Worm (Caenorhabditis elegans) whole organism, L1 larva: ENCODE measurements around the gene cest-6.

Source experiments
- C34B4.2 ChIP-seq: sonication (generic microtip); optimal IDR thresholded peaks from 2 replicates; lab custom pipeline; 2017; ENCODE audit warnings: mild to moderate bottlenecking, missing genetic modification characterization, missing compliant biosample characterization
- F16B12.6 ChIP-seq: fragments of 150-350 bp; optimal IDR thresholded peaks from 2 replicates; lab custom pipeline; 2014; ENCODE audit warnings: missing biosample characterization, missing genetic modification characterization
- ama-1 ChIP-seq: fragments of 150-350 bp; optimal IDR thresholded peaks from 2 replicates; lab custom pipeline; 2014
- blmp-1 ChIP-seq: fragments of 150-350 bp; optimal IDR thresholded peaks from 2 replicates; lab custom pipeline; 2014; ENCODE audit warnings: missing biosample characterization, missing genetic modification characterization
- ceh-63 ChIP-seq: fragments of 200-800 bp; sonication (Bioruptor generic); optimal IDR thresholded peaks from 2 replicates; lab custom pipeline; 2018; ENCODE audit warnings: mild to moderate bottlenecking, missing genetic modification characterization, missing compliant biosample characterization
- ceh-82 ChIP-seq, 3 experiments: fragments of 150-350 bp in 1 of 3; sonication (generic microtip) in 2 of 3; optimal IDR thresholded peaks; 2 replicates each; lab custom pipeline; 2014 to 2017; ENCODE audit warnings: missing biosample characterization in 3 of 3, missing genetic modification characterization in 3 of 3
- ceh-88 ChIP-seq: fragments of 200-800 bp; sonication (Bioruptor generic); IDR thresholded peaks from 2 replicates; pipeline ENCODE4 v1.3.6; 2022; ENCODE audit warnings: missing genetic modification characterization, missing compliant biosample characterization
- efl-1 ChIP-seq, 4 experiments: fragments of 150-350 bp; optimal IDR thresholded peaks in 3 of 4; peaks in 1 of 4; 1 replicate in 1 of 4; 2 replicates in 3 of 4; lab custom pipeline; 2014; ENCODE audit warnings: missing biosample characterization in 2 of 4, missing genetic modification characterization in 2 of 4, missing genetic modification reagents in 2 of 4
- efl-3 ChIP-seq: fragments of 200-800 bp; sonication (Bioruptor generic); optimal IDR thresholded peaks from 2 replicates; lab custom pipeline; 2018; ENCODE audit warnings: mild to moderate bottlenecking, missing genetic modification characterization, missing compliant biosample characterization
- egl-13 ChIP-seq: sonication (generic microtip); optimal IDR thresholded peaks from 2 replicates; lab custom pipeline; 2016; ENCODE audit warnings: missing genotype, missing genetic modification reagents, missing genetic modification characterization, missing compliant biosample characterization
- egl-27 ChIP-seq, 2 experiments: fragments of 150-350 bp in 1 of 2; sonication (generic microtip); optimal IDR thresholded peaks; 3 replicates each; lab custom pipeline; 2017 to 2018; ENCODE audit warnings: missing biosample characterization in 2 of 2, missing genetic modification characterization in 2 of 2, missing genetic modification reagents in 2 of 2
- elt-2 ChIP-seq: sonication (generic microtip); optimal IDR thresholded peaks from 2 replicates; lab custom pipeline; 2016; ENCODE audit warnings: missing genetic modification characterization, mild to moderate bottlenecking, inconsistent platforms, missing compliant biosample characterization, missing genetic modification reagents
- elt-3 ChIP-seq, 6 experiments: fragments of 150-350 bp in 1 of 6; sonication (generic microtip); optimal IDR thresholded peaks; 2 replicates each; lab custom pipeline; 2017 to 2018; ENCODE audit warnings: missing biosample characterization in 6 of 6, missing genetic modification characterization in 6 of 6, inconsistent platforms in 1 of 6
- ets-5 ChIP-seq: fragments of 200-800 bp; sonication (Bioruptor generic); IDR thresholded peaks from 2 replicates; pipeline ENCODE4 v1.3.6; 2022; ENCODE audit warnings: missing genetic modification characterization, missing compliant biosample characterization
- fkh-10 ChIP-seq: sonication (generic microtip); optimal IDR thresholded peaks from 2 replicates; lab custom pipeline; 2017; ENCODE audit warnings: missing biosample characterization, missing genetic modification reagents, missing genetic modification characterization
- grh-1 ChIP-seq: fragments of 200-800 bp; sonication (Bioruptor generic); IDR thresholded peaks from 2 replicates; pipeline ENCODE4 v1.3.6; 2022; ENCODE audit warnings: missing genetic modification reagents, missing genetic modification characterization, missing compliant biosample characterization
- hlh-17 ChIP-seq: fragments of 200-800 bp; sonication (Bioruptor generic); optimal IDR thresholded peaks from 2 replicates; lab custom pipeline; 2018; ENCODE audit warnings: missing genetic modification characterization, mild to moderate bottlenecking, missing compliant biosample characterization, moderate library complexity, borderline replicate concordance
- hlh-4 ChIP-seq: sonication (generic microtip); optimal IDR thresholded peaks from 2 replicates; lab custom pipeline; 2016; ENCODE audit warnings: mild to moderate bottlenecking, missing genetic modification characterization, missing compliant biosample characterization
- isw-1 ChIP-seq: fragments of 200-800 bp; sonication (Bioruptor generic); IDR thresholded peaks from 2 replicates; pipeline ENCODE4 v1.3.6; 2022; ENCODE audit warnings: missing genetic modification characterization, missing compliant biosample characterization
- jun-1 ChIP-seq: fragments of 150-350 bp; optimal IDR thresholded peaks from 2 replicates; lab custom pipeline; 2014; ENCODE audit warnings: missing biosample characterization, missing genetic modification reagents, missing genetic modification characterization
- lin-13 ChIP-seq: fragments of 150-350 bp; optimal IDR thresholded peaks from 2 replicates; lab custom pipeline; 2014; ENCODE audit warnings: missing biosample characterization, missing genetic modification reagents, missing genetic modification characterization
- lin-14 ChIP-seq: fragments of 200-800 bp; sonication (Bioruptor generic); optimal IDR thresholded peaks from 2 replicates; lab custom pipeline; 2018; ENCODE audit warnings: mild to moderate bottlenecking, missing genetic modification characterization, moderate library complexity, missing compliant biosample characterization
- lin-15B ChIP-seq: fragments of 150-350 bp; sonication (generic microtip); optimal IDR thresholded peaks from 3 replicates; lab custom pipeline; 2014; ENCODE audit warnings: missing biosample characterization, missing genetic modification characterization
- lin-39 ChIP-seq: fragments of 150-350 bp; optimal IDR thresholded peaks from 2 replicates; lab custom pipeline; 2014; ENCODE audit warnings: missing biosample characterization, missing genetic modification reagents, missing genetic modification characterization
- lir-3 ChIP-seq: sonication (generic microtip); optimal IDR thresholded peaks from 2 replicates; lab custom pipeline; 2016; ENCODE audit warnings: mild to moderate bottlenecking, missing genetic modification characterization, moderate library complexity, missing compliant biosample characterization; ENCODE audit not compliant: poor library complexity
- mab-9 ChIP-seq: fragments of 200-800 bp; sonication (Bioruptor generic); IDR thresholded peaks from 2 replicates; pipeline ENCODE4 v1.3.6; 2022; ENCODE audit warnings: missing genetic modification reagents, missing genetic modification characterization, missing compliant biosample characterization
- mef-2 ChIP-seq: fragments of 150-350 bp; optimal IDR thresholded peaks from 2 replicates; lab custom pipeline; 2014; ENCODE audit warnings: missing biosample characterization, missing genetic modification characterization
- nhr-12 ChIP-seq: sonication (generic microtip); optimal IDR thresholded peaks from 2 replicates; lab custom pipeline; 2017; ENCODE audit warnings: missing biosample characterization, missing genetic modification characterization
- nhr-19 ChIP-seq: fragments of 200-800 bp; sonication (Bioruptor generic); conservative IDR thresholded peaks from 2 replicates; pipeline ENCODE4 v1.3.6; 2022; ENCODE audit warnings: missing genetic modification characterization, missing compliant biosample characterization
- nhr-20 ChIP-seq: sonication (generic microtip); optimal IDR thresholded peaks from 2 replicates; lab custom pipeline; 2016; ENCODE audit warnings: mild to moderate bottlenecking, missing genetic modification characterization, missing compliant biosample characterization
- nhr-28 ChIP-seq: fragments of 150-350 bp; optimal IDR thresholded peaks from 2 replicates; lab custom pipeline; 2014; ENCODE audit warnings: missing biosample characterization, missing genetic modification characterization
- nhr-71 ChIP-seq: sonication (generic microtip); optimal IDR thresholded peaks from 2 replicates; lab custom pipeline; 2016; ENCODE audit warnings: mild to moderate bottlenecking, missing genetic modification characterization, moderate library complexity, missing compliant biosample characterization
- nhr-76 ChIP-seq: sonication (generic microtip); optimal IDR thresholded peaks from 2 replicates; lab custom pipeline; 2017; ENCODE audit warnings: missing biosample characterization, missing genetic modification characterization
- nhr-85 ChIP-seq: sonication (generic microtip); peaks from one replicate; lab custom pipeline; 2016; ENCODE audit warnings: missing genetic modification characterization, inconsistent platforms, missing compliant biosample characterization
- nhr-90 ChIP-seq: sonication (generic microtip); optimal IDR thresholded peaks from 2 replicates; lab custom pipeline; 2016; ENCODE audit warnings: mild to moderate bottlenecking, missing genetic modification characterization, missing compliant biosample characterization; ENCODE audit not compliant: poor library complexity
- pag-3 ChIP-seq: sonication (generic microtip); optimal IDR thresholded peaks from 2 replicates; lab custom pipeline; 2017; ENCODE audit warnings: missing genetic modification characterization, mild to moderate bottlenecking, missing compliant biosample characterization, antibody characterized with exemption, borderline replicate concordance; ENCODE audit not compliant: insufficient read depth
- pax-3 ChIP-seq: fragments of 200-800 bp; sonication (Bioruptor generic); optimal IDR thresholded peaks from 2 replicates; lab custom pipeline; 2018; ENCODE audit warnings: mild to moderate bottlenecking, missing genetic modification characterization, moderate library complexity, missing compliant biosample characterization
- rnt-1 ChIP-seq: sonication (generic microtip); optimal IDR thresholded peaks from 2 replicates; lab custom pipeline; 2016; ENCODE audit warnings: mild to moderate bottlenecking, missing genetic modification characterization, moderate library complexity, missing compliant biosample characterization
- skn-1 ChIP-seq: fragments of 150-350 bp; optimal IDR thresholded peaks from 2 replicates; lab custom pipeline; 2014; ENCODE audit warnings: missing biosample characterization, missing genetic modification characterization
- unc-130 ChIP-seq: fragments of 150-350 bp; optimal IDR thresholded peaks from 2 replicates; lab custom pipeline; 2017; ENCODE audit warnings: missing biosample characterization, missing genetic modification characterization, inconsistent platforms
- unc-30 ChIP-seq: sonication (generic microtip); optimal IDR thresholded peaks from 2 replicates; lab custom pipeline; 2017; ENCODE audit warnings: missing biosample characterization, missing genetic modification characterization
- unc-62 ChIP-seq: fragments of 150-350 bp; optimal IDR thresholded peaks from 2 replicates; lab custom pipeline; 2014; ENCODE audit warnings: missing biosample characterization, missing genetic modification reagents, missing genetic modification characterization
- unc-98 ChIP-seq: fragments of 200-800 bp; sonication (Bioruptor generic); IDR thresholded peaks from 2 replicates; pipeline ENCODE4 v1.3.6; 2022; ENCODE audit warnings: missing genetic modification characterization, missing compliant biosample characterization
- xbp-1 ChIP-seq: sonication (generic microtip); optimal IDR thresholded peaks from 2 replicates; lab custom pipeline; 2016; ENCODE audit warnings: missing genetic modification characterization, missing compliant biosample characterization
- zag-1 ChIP-seq: fragments of 150-350 bp; optimal IDR thresholded peaks from 2 replicates; lab custom pipeline; 2014; ENCODE audit warnings: missing biosample characterization, missing genetic modification characterization
- ztf-11 ChIP-seq, 2 experiments: sonication (generic microtip); optimal IDR thresholded peaks; 2 replicates each; lab custom pipeline; 2016 to 2017; ENCODE audit warnings: missing genetic modification characterization in 2 of 2, missing biosample characterization in 1 of 2, missing compliant biosample characterization in 1 of 2

The cest-6 gene

DNA sequence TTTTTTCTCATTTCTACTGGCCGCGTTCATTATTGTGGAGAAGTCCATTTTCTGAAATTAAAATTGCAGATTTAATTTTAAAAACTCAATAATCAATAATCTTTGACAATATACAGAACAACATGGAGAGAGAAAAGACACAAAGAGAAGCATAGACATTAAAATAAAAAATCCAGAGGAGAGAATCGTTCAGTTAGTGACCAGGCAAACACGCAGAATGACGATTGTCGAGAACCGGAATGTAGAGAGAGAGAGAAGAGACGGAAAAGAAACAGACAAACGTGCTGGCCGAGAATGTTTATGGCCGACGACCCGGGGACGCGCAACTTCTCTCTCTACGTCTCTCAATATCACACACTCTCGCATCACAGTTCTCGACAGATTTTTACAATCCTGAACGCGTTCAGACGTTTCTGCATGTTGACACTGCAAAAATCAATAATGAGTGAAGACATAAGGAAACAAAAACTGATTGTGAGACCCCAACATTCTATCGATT is 40.7 kb downstream of the cest-6 start, which contains the start of the genes T05A12.3 and T05A12.4 (continued):
- TF ChIP-seq nhr-20 (tag; lab: Kevin White, UChicago) (peak; percentile 15), grh-1 (peak; percentile 15; the same call in 1 of the 2 replicates), hlh-17 (GFP tag; lab: Kevin White, UChicago) (no peak), lin-13 (GFP tag; lab: Kevin White, UChicago) (no peak), egl-13 (tag; lab: Kevin White, UChicago) (no peak), isw-1 (GFP tag; lab: Robert Waterston, UW) (peak; percentile 13), nhr-19 (GFP tag; lab: Robert Waterston, UW) (no peak), nhr-76 (tag; lab: Kevin White, UChicago) (no peak), jun-1 (tag; lab: Kevin White, UChicago) (peak; percentile 55), efl-1 (optimal IDR thresholded peaks at IDR 0.05; lab: Kevin White, UChicago) (peak; percentile 56 to 57), efl-1 (GFP tag; optimal IDR thresholded peaks at IDR 0.05 in 1 of 2; lab: Kevin White, UChicago) (peak; percentile 32 to 87)

DNA sequence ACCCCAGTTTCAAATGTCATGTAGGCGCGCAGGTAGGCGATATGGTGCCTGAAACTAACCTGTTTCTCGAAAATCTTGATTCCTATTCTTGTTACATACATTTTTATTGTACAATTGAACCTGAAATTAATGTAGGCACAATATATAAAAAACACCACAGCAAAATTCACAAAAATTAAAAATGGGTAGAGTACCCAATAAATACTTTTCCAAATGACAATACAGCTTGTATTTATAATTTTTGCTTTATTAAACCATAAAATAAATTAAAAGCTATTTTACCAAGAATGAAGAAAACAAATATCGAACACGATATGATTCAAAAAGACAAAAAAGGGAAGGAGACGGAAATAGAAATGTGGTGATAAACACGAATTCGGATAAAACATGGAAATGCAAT is 45.0 kb downstream of the cest-6 start, which contains the start of gene tre-2:
tre-2 (minus strand) TSS at position 101 of the 400 bp plus-strand sequence.
- no peak for TF ChIP-seq unc-98 (GFP tag; lab: Robert Waterston, UW)

DNA sequence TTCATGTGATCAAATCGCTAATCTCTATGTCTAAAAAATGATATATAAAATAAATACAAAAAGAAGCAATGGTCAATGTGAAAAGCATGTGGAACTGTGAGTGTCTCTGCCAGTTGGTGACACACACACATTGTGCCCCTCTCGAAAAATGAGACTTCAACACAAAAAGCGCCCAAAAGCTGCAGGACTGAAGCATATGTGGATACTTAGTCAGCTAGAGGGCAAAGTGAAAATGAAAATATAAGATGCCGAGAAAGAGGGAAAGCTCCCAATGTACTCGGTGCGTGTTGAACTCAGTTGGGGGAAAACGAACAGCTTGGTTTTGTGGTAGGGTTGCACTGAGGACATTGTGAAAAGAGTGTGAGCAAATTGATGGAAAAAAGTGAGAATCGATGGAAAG is 47.1 kb downstream of the cest-6 start:
- no peak for TF ChIP-seq nhr-76 (tag; lab: Kevin White, UChicago)
- TF ChIP-seq fkh-10 (GFP tag; lab: Kevin White, UChicago), result peak; percentile 71
- no peak for TF ChIP-seq ceh-63 (GFP tag; lab: Kevin White, UChicago)
- no peak for TF ChIP-seq ets-5 (GFP tag; lab: Robert Waterston, UW)
- no peak for TF ChIP-seq elt-3 (tag; optimal IDR thresholded peaks at IDR 0.05; lab: Kevin White, UChicago)
- TF ChIP-seq nhr-71 (tag; lab: Kevin White, UChicago), result peak; percentile 88
- peak; percentile 96 for TF ChIP-seq lin-14 (GFP tag; lab: Kevin White, UChicago)
- TF ChIP-seq ztf-11 (tag; optimal IDR thresholded peaks at IDR 0.05; lab: Kevin White, UChicago), result no peak
- TF ChIP-seq nhr-12 (tag; lab: Kevin White, UChicago), result no peak
- TF ChIP-seq lir-3 (tag; lab: Kevin White, UChicago), result peak; percentile 4
- no peak for TF ChIP-seq nhr-85 (tag; lab: Kevin White, UChicago)
- TF ChIP-seq egl-27 (tag; optimal IDR thresholded peaks at IDR 0.05; lab: Kevin White, UChicago), result peak; percentile 5 to 72
- TF ChIP-seq C34B4.2, result no peak
- no peak for TF ChIP-seq lin-13 (GFP tag; lab: Kevin White, UChicago)
- peak; percentile 35 for TF ChIP-seq xbp-1 (tag; lab: Kevin White, UChicago)
- no peak for TF ChIP-seq blmp-1
- peak; percentile 29 to 75 (median 39) for TF ChIP-seq ceh-82 (tag; optimal IDR thresholded peaks at IDR 0.05; lab: Kevin White, UChicago)
- TF ChIP-seq nhr-90, result no peak
- no peak for TF ChIP-seq unc-30
- no peak for TF ChIP-seq F16B12.6 (tag; lab: Kevin White, UChicago)
- TF ChIP-seq pag-3 (tag; lab: Kevin White, UChicago), result no peak
- peak; percentile 28 for TF ChIP-seq jun-1 (tag; lab: Kevin White, UChicago)
- TF ChIP-seq efl-1 (optimal IDR thresholded peaks at IDR 0.05; lab: Kevin White, UChicago), result peak; percentile 40 to 52
- TF ChIP-seq efl-1 (GFP tag; optimal IDR thresholded peaks at IDR 0.05 in 1 of 2; lab: Kevin White, UChicago), result no peak
- peak; percentile 75 for TF ChIP-seq rnt-1 (tag; lab: Kevin White, UChicago)
- TF ChIP-seq skn-1 (tag; lab: Kevin White, UChicago), result peak; percentile 15
- no peak for TF ChIP-seq lin-15B (tag; lab: Kevin White, UChicago)
- no peak for TF ChIP-seq ama-1 (lab: Kevin White, UChicago)
- TF ChIP-seq unc-62 (GFP tag; lab: Kevin White, UChicago), result no peak
- no peak for TF ChIP-seq ceh-88 (GFP tag; lab: Robert Waterston, UW)
- TF ChIP-seq unc-130 (tag; lab: Kevin White, UChicago), result no peak
- 0 out of 2 replicates have a peak, but pooled peaks have one; percentile 17 for TF ChIP-seq mab-9 (GFP tag; lab: Robert Waterston, UW)
- no peak for TF ChIP-seq lin-39 (tag; lab: Kevin White, UChicago)
- TF ChIP-seq efl-3 (GFP tag; lab: Kevin White, UChicago), result no peak
- TF ChIP-seq pax-3 (tag; lab: Kevin White, UChicago), result no peak
- TF ChIP-seq hlh-4, result no peak
- no peak for TF ChIP-seq nhr-28 (tag; lab: Kevin White, UChicago)
- no peak for TF ChIP-seq zag-1 (tag; lab: Kevin White, UChicago)
- TF ChIP-seq nhr-20 (tag; lab: Kevin White, UChicago), result peak; percentile 71
- TF ChIP-seq mef-2 (tag; lab: Kevin White, UChicago), result peak; percentile 21
- peak; percentile 83 for TF ChIP-seq nhr-19 (GFP tag; lab: Robert Waterston, UW)
- TF ChIP-seq elt-2 (tag; lab: Kevin White, UChicago), result no peak
